Worm (Caenorhabditis elegans): ENCODE measurements around the gene K07E12.2.

The K07E12.2 gene

ce11 chrIII:6718270-6718669 is 18.8 kb upstream of the K07E12.2 start, which contains the start of gene F37A4.3:
F37A4.3 (plus strand) TSS chrIII:6718570.
- TF ChIP-seq B0310.2 (tag; optimal IDR thresholded peaks at IDR 0.05) (no peak), F13C5.2 (tag; optimal IDR thresholded peaks at IDR 0.05) (no peak), tbx-37 (GFP tag; conservative IDR thresholded peaks at IDR 0.05) (no peak), ets-7 (tag; optimal IDR thresholded peaks at IDR 0.05) (no peak), hmg-4 (GFP tag; optimal IDR thresholded peaks at IDR 0.05) (no peak), hnd-1 (tag; optimal IDR thresholded peaks at IDR 0.05) (no peak), flt-1 (GFP tag; IDR thresholded peaks at IDR 0.05) (no peak), ama-1 (optimal IDR thresholded peaks at IDR 0.05) (no peak), ceh-13 (GFP tag; optimal IDR thresholded peaks at IDR 0.05) (no peak), scrt-1 (GFP tag; IDR thresholded peaks at IDR 0.05) (no peak), pes-1 (GFP tag; IDR thresholded peaks at IDR 0.05) (no peak), tbx-11 (GFP tag; IDR thresholded peaks at IDR 0.05) (no peak), ceh-36 (tag; optimal IDR thresholded peaks at IDR 0.05) (no peak), tra-4 (tag; optimal IDR thresholded peaks at IDR 0.05) (no peak), hmbx-1 (tag; optimal IDR thresholded peaks at IDR 0.05) (no peak), aly-1 (tag; optimal IDR thresholded peaks at IDR 0.05) (no peak), sea-1 (GFP tag; conservative IDR thresholded peaks at IDR 0.05) (no peak)

- no peak for TF ChIP-seq flt-1 (GFP tag; IDR thresholded peaks at IDR 0.05)
- TF ChIP-seq tbx-37 (GFP tag; conservative IDR thresholded peaks at IDR 0.05), result no peak
- TF ChIP-seq tbx-11 (GFP tag; IDR thresholded peaks at IDR 0.05), result no peak
- no peak for TF ChIP-seq ceh-36 (tag; optimal IDR thresholded peaks at IDR 0.05)
Measured at ce11 chrIII:6722208-6722679, 14.8 kb upstream of the K07E12.2 start, which contains the start of the genes bath-41 and F37A4.2. bath-41 (minus strand) TSS chrIII:6722258. F37A4.2 (plus strand) TSS chrIII:6722454.

- no peak for TF ChIP-seq F13C5.2 (tag; optimal IDR thresholded peaks at IDR 0.05)
- TF ChIP-seq tbx-11 (GFP tag; IDR thresholded peaks at IDR 0.05), result no peak
- TF ChIP-seq ama-1 (optimal IDR thresholded peaks at IDR 0.05), result no peak
- no peak for TF ChIP-seq pes-1 (GFP tag; IDR thresholded peaks at IDR 0.05)
- TF ChIP-seq B0310.2 (tag; optimal IDR thresholded peaks at IDR 0.05), result no peak
- TF ChIP-seq ets-7 (tag; optimal IDR thresholded peaks at IDR 0.05), result no peak
- no peak for TF ChIP-seq scrt-1 (GFP tag; IDR thresholded peaks at IDR 0.05)
- TF ChIP-seq ceh-13 (GFP tag; optimal IDR thresholded peaks at IDR 0.05), result no peak
- TF ChIP-seq flt-1 (GFP tag; IDR thresholded peaks at IDR 0.05), result no peak
- TF ChIP-seq sea-1 (GFP tag; conservative IDR thresholded peaks at IDR 0.05), result no peak
- TF ChIP-seq ceh-36 (tag; optimal IDR thresholded peaks at IDR 0.05), result no peak
- TF ChIP-seq tra-4 (tag; optimal IDR thresholded peaks at IDR 0.05), result no peak
Measured at ce11 chrIII:6723089-6723488, 14.0 kb upstream of the K07E12.2 start, which contains the start of gene F37A4.1. F37A4.1 (plus strand) TSS chrIII:6723389.

DNA sequence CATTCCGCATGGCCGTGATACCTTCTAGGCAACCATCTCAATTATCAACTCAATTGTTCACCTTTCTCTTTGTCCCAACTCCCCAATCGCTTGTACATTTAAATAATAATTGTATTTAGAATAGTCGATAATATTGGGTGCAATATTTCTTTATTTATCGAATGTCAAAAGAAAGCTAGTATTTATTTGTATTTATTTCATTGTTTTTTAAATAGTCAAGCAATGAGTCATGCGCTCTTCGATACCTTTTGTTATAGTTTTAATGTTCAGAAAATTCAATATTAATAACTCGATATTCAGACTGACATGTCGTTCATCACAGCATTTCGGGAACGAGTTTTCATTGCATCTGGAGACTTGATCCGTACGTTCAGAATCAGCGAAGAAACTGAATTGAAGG is 11.6 kb upstream of the K07E12.2 start, which contains the start of gene wdr-4:
Gene wdr-4, plus strand, starts transcription at position 301 of the 400 bp plus-strand sequence.
- no peak for TF ChIP-seq ceh-36 (tag; optimal IDR thresholded peaks at IDR 0.05)
- TF ChIP-seq aly-1 (tag; optimal IDR thresholded peaks at IDR 0.05), result no peak
- no peak for TF ChIP-seq F13C5.2 (tag; optimal IDR thresholded peaks at IDR 0.05)
- TF ChIP-seq B0310.2 (tag; optimal IDR thresholded peaks at IDR 0.05), result no peak
- TF ChIP-seq sea-1 (GFP tag; conservative IDR thresholded peaks at IDR 0.05), result no peak
- TF ChIP-seq ceh-13 (GFP tag; optimal IDR thresholded peaks at IDR 0.05), result no peak
- no peak for TF ChIP-seq hnd-1 (tag; optimal IDR thresholded peaks at IDR 0.05)
- TF ChIP-seq tbx-11 (GFP tag; IDR thresholded peaks at IDR 0.05), result no peak
- TF ChIP-seq scrt-1 (GFP tag; IDR thresholded peaks at IDR 0.05), result no peak
- TF ChIP-seq hmbx-1 (tag; optimal IDR thresholded peaks at IDR 0.05), result no peak
- TF ChIP-seq pes-1 (GFP tag; IDR thresholded peaks at IDR 0.05), result no peak
- no peak for TF ChIP-seq ama-1 (optimal IDR thresholded peaks at IDR 0.05)
- no peak for TF ChIP-seq tra-4 (tag; optimal IDR thresholded peaks at IDR 0.05)

DNA sequence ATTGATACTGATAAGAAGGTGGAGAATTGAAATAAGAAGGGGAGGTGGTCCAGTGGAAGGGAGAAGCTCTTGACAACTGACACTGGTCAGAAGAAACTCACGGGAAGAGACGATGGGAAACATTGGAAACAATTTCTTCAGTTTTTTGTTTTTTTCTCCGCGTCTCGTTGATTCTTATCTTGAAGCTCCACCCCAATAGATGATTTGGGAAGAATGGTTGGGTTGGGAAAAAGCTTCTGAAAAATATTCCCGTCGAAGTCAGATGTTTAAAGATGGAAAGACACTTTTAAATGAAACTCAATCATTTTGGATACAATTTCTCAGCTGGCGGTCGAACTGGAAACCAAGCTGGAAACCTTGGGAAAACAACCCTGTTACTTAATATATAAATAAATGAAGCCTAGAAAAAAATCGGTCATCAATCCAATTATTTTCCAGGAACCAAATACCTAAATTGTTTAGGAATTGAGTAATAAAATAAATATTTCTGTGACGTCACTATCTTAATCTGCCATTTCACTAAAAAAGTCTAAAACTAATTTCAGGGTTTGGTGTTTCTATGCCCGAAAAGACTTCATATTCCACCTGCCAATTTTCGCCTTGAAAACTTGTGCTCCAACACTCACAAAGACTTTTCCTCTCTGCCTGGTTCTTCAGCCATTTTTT is 6.8 kb upstream of the K07E12.2 start, which contains the start of the genes Y102E9.5 and odr-4:
Gene Y102E9.5, minus strand, starts transcription at position 101 of the 666 bp plus-strand sequence.
Gene odr-4, plus strand, starts transcription at position 616 of the 666 bp plus-strand sequence.
- TF ChIP-seq flt-1 (GFP tag; IDR thresholded peaks at IDR 0.05), result no peak
- no peak for TF ChIP-seq ama-1 (optimal IDR thresholded peaks at IDR 0.05)
- TF ChIP-seq pes-1 (GFP tag; IDR thresholded peaks at IDR 0.05), result no peak
- no peak for TF ChIP-seq B0310.2 (tag; optimal IDR thresholded peaks at IDR 0.05)

- TF ChIP-seq tbx-37 (GFP tag; conservative IDR thresholded peaks at IDR 0.05), result no peak
- TF ChIP-seq B0310.2 (tag; optimal IDR thresholded peaks at IDR 0.05), result no peak
- no peak for TF ChIP-seq hmbx-1 (tag; optimal IDR thresholded peaks at IDR 0.05)
- TF ChIP-seq hmg-4 (GFP tag; optimal IDR thresholded peaks at IDR 0.05), result no peak
- TF ChIP-seq pes-1 (GFP tag; IDR thresholded peaks at IDR 0.05), result no peak
- TF ChIP-seq hnd-1 (tag; optimal IDR thresholded peaks at IDR 0.05), result no peak
- TF ChIP-seq ama-1 (optimal IDR thresholded peaks at IDR 0.05), result no peak
- no peak for TF ChIP-seq flt-1 (GFP tag; IDR thresholded peaks at IDR 0.05)
- no peak for TF ChIP-seq aly-1 (tag; optimal IDR thresholded peaks at IDR 0.05)
- no peak for TF ChIP-seq ceh-36 (tag; optimal IDR thresholded peaks at IDR 0.05)
- TF ChIP-seq sea-1 (GFP tag; conservative IDR thresholded peaks at IDR 0.05), result no peak
- TF ChIP-seq tbx-11 (GFP tag; IDR thresholded peaks at IDR 0.05), result no peak
- TF ChIP-seq ets-7 (tag; optimal IDR thresholded peaks at IDR 0.05), result no peak
- TF ChIP-seq tra-4 (tag; optimal IDR thresholded peaks at IDR 0.05), result no peak
- no peak for TF ChIP-seq ceh-13 (GFP tag; optimal IDR thresholded peaks at IDR 0.05)
- TF ChIP-seq scrt-1 (GFP tag; IDR thresholded peaks at IDR 0.05), result no peak
- no peak for TF ChIP-seq F13C5.2 (tag; optimal IDR thresholded peaks at IDR 0.05)
Measured at ce11 chrIII:6731285-6731684, 5.8 kb upstream of the K07E12.2 start.

DNA sequence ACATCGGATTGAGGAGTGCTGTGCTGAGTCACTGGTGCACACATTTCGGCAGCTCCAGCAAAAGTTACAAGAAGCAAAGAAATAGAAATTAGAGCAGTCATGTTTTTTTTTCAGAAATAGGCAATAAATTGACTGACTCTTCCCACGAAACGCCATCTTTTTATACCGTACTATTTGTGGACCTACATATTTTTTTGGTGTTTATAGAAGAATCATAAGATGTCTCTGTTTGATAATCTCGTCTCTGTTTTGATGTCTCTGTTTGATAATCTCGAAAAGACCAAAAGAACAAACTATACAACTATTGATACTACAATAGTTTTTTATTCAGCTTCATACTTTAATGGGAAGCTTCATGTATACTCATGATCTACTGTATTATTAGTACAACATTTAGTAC is 2.7 kb upstream of the K07E12.2 start, which contains the start of gene Y102E9.3:
Gene Y102E9.3, minus strand, starts transcription at position 101 of the 400 bp plus-strand sequence.
- TF ChIP-seq scrt-1 (GFP tag; IDR thresholded peaks at IDR 0.05) (no peak), tbx-37 (GFP tag; conservative IDR thresholded peaks at IDR 0.05) (no peak), B0310.2 (tag; optimal IDR thresholded peaks at IDR 0.05) (no peak), tbx-11 (GFP tag; IDR thresholded peaks at IDR 0.05) (no peak), hmbx-1 (tag; optimal IDR thresholded peaks at IDR 0.05) (no peak), flt-1 (GFP tag; IDR thresholded peaks at IDR 0.05) (no peak), ceh-36 (tag; optimal IDR thresholded peaks at IDR 0.05) (no peak), tra-4 (tag; optimal IDR thresholded peaks at IDR 0.05) (no peak), ama-1 (optimal IDR thresholded peaks at IDR 0.05) (no peak), ets-7 (tag; optimal IDR thresholded peaks at IDR 0.05) (no peak)
